Fruit fly (Drosophila melanogaster) whole organism: ENCODE data around the gene CG33500.

Experiments
- CG8478 ChIP-seq: fragments of >200 bp; optimal IDR thresholded peaks from 2 replicates; lab custom pipeline; 2018; ENCODE audit warnings: inconsistent platforms
- EcR ChIP-seq, 2 experiments: fragments of >200 bp; optimal IDR thresholded peaks; 2 replicates each; lab custom pipeline; 2017; ENCODE audit warnings: missing biosample characterization in 2 of 2, missing genetic modification characterization in 2 of 2, missing genetic modification reagents in 2 of 2

DNA sequence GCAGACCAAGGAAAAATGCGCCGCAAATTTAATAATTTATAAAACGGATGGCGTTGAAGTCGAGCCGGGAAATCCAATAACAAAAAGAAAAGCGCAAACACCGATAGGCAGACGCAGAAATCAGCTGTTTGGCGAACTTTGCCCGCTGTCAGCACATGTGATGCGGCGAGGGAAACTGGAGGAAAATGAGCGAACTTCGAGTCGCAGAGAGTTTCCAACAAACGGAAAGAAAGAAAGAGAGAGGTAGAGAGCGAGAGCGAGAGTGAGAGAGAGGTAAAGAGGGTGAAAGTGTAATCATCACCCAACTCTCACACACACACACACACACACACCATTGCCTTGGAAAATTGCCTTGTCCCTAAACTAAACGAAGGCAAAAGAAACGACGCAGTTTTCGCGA is 48.8 kb downstream of the CG33500 start:
- TF ChIP-seq CG8478 (lab: Kevin White, UChicago): no peak
- TF ChIP-seq EcR (GFP tag; optimal IDR thresholded peaks at IDR 0.05; lab: Kevin White, UChicago): no peak
